Fruit fly (Drosophila melanogaster): ENCODE measurements around the gene CG43783.

Gene CG43783

dm6 chr3L:8954648-8955033, 569 bp upstream of the CG43783 start, which contains the start of gene GNBP3 (continued):
- TF ChIP-seq Camta (GFP tag; optimal IDR thresholded peaks at IDR 0.05) (peak; percentile 51), CG17829 (tag; optimal IDR thresholded peaks at IDR 0.05) (peak; percentile 59), CG8290 (GFP tag; optimal IDR thresholded peaks at IDR 0.05) (peak; percentile 63), CG8290 (tag; optimal IDR thresholded peaks at IDR 0.05) (no peak), Dip2 (GFP tag; IDR thresholded peaks at IDR 0.05) (no peak), bsh (GFP tag; optimal IDR thresholded peaks at IDR 0.05) (peak; percentile 70 to 87), Ada2b (GFP tag; IDR thresholded peaks at IDR 0.05) (peak; percentile 69), dimm (GFP tag; IDR thresholded peaks at IDR 0.05) (no peak), PHDP (tag; optimal IDR thresholded peaks at IDR 0.05) (peak; percentile 60), CG32772 (GFP tag; IDR thresholded peaks at IDR 0.05) (0 out of 2 replicates have a peak, but pooled peaks have one; percentile 27), Ets97D (GFP tag; optimal IDR thresholded peaks at IDR 0.05) (no peak), CG12104 (GFP tag; optimal IDR thresholded peaks at IDR 0.05) (peak; percentile 22), zfh1 (GFP tag; IDR thresholded peaks at IDR 0.05) (peak; percentile 60; the same call in 2 of the 3 replicates), onecut (GFP tag; IDR thresholded peaks at IDR 0.05) (peak; percentile 78), Usf (GFP tag; optimal IDR thresholded peaks at IDR 0.05) (peak; percentile 17), Antp (GFP tag; optimal IDR thresholded peaks at IDR 0.05) (no peak), Nf-YB (GFP tag; optimal IDR thresholded peaks at IDR 0.05) (peak; percentile 51), trh (GFP tag; optimal IDR thresholded peaks at IDR 0.05) (no peak), mirr (GFP tag; optimal IDR thresholded peaks at IDR 0.05) (no peak), CG10654 (GFP tag; optimal IDR thresholded peaks at IDR 0.05) (peak; percentile 19), lola (GFP tag; optimal IDR thresholded peaks at IDR 0.05) (peak in 1 of 3 experiments; percentile 54), Meics (GFP tag; optimal IDR thresholded peaks at IDR 0.05) (peak; percentile 83), al (GFP tag; IDR thresholded peaks at IDR 0.05) (peak; percentile 39), E2f2 (GFP tag; IDR thresholded peaks at IDR 0.05) (0 out of 2 replicates have a peak, but pooled peaks have one; percentile 8), CG6654 (GFP tag; optimal IDR thresholded peaks at IDR 0.05) (peak; percentile 32), sc (optimal IDR thresholded peaks at IDR 0.05) (no peak), sc (GFP tag; optimal IDR thresholded peaks at IDR 0.05) (peak; percentile 7), cwo (GFP tag; optimal IDR thresholded peaks at IDR 0.05) (peak; percentile 33), phol (tag; optimal IDR thresholded peaks at IDR 0.05) (peak; percentile 39), sima (GFP tag; optimal IDR thresholded peaks at IDR 0.05) (no peak), CG6813 (GFP tag; optimal IDR thresholded peaks at IDR 0.05) (peak; percentile 79), ci (GFP tag; IDR thresholded peaks at IDR 0.05) (peak; percentile 39; the same call in 1 of the 3 replicates), Sox102F (GFP tag; optimal IDR thresholded peaks at IDR 0.05) (peak; percentile 25), CG3847 (GFP tag; IDR thresholded peaks at IDR 0.05) (0 out of 2 replicates have a peak, but pooled peaks have one; percentile 7), D19B (GFP tag; optimal IDR thresholded peaks at IDR 0.05) (peak; percentile 13), CG2712 (tag; optimal IDR thresholded peaks at IDR 0.05) (peak; percentile 70), CG3281 (GFP tag; optimal IDR thresholded peaks at IDR 0.05) (peak; percentile 88), Rx (GFP tag; IDR thresholded peaks at IDR 0.05) (peak; percentile 42; the same call in 1 of the 2 replicates), ind (GFP tag; optimal IDR thresholded peaks at IDR 0.05) (peak; percentile 40), HLH54F (GFP tag; optimal IDR thresholded peaks at IDR 0.05) (peak; percentile 9), CG11504 (tag; optimal IDR thresholded peaks at IDR 0.05) (peak; percentile 80), seq (GFP tag; IDR thresholded peaks at IDR 0.05) (no peak), kni (GFP tag; optimal IDR thresholded peaks at IDR 0.05) (peak; percentile 28), CG17361 (GFP tag; IDR thresholded peaks at IDR 0.05) (peak; percentile 56; the same call in 2 of the 3 replicates), Tbp (GFP tag; optimal IDR thresholded peaks at IDR 0.05) (no peak), CG1832 (GFP tag; optimal IDR thresholded peaks at IDR 0.05) (no peak), Hr51 (GFP tag; optimal IDR thresholded peaks at IDR 0.05) (peak in 1 of 2 experiments; percentile 31), Scr (GFP tag; IDR thresholded peaks at IDR 0.05; ENCODE audit: partially characterized antibody) (no peak), pfk (GFP tag; optimal IDR thresholded peaks at IDR 0.05) (no peak), prd (optimal IDR thresholded peaks at IDR 0.05) (no peak), prd (GFP tag; IDR thresholded peaks at IDR 0.05) (peak; percentile 77)

All from whole organism, embryonic.